Fruit fly (Drosophila melanogaster) whole organism, embryonic: ENCODE results near the gene IKKbeta.

Experiments used
- CG10321 ChIP-seq: fragments of 200-800 bp; sonication (Bioruptor generic); IDR thresholded peaks from 2 replicates; pipeline ENCODE4 v1.3.6; 2022; ENCODE audit warnings: missing biosample characterization, missing genetic modification characterization
- CG11247 ChIP-seq: fragments of 200-800 bp; sonication (Bioruptor generic); IDR thresholded peaks from 2 replicates; pipeline ENCODE4 v1.3.6; 2022; ENCODE audit warnings: missing biosample characterization, missing genetic modification characterization
- CG12219 ChIP-seq: fragments of 200-800 bp; sonication (Bioruptor generic); optimal IDR thresholded peaks from 3 replicates; lab custom pipeline; 2018; ENCODE audit warnings: missing biosample characterization, mild to moderate bottlenecking, missing genetic modification characterization
- CG14014 ChIP-seq: fragments of 200-800 bp; sonication (Bioruptor generic); IDR thresholded peaks from 2 replicates; pipeline ENCODE4 v1.3.6; 2022; ENCODE audit warnings: missing biosample characterization, missing genetic modification characterization
- CG16779 ChIP-seq: fragments of 200-800 bp; sonication (Bioruptor generic); IDR thresholded peaks from 2 replicates; pipeline ENCODE4 v1.3.6; 2022; ENCODE audit warnings: missing biosample characterization, missing genetic modification characterization
- CG18476 ChIP-seq: fragments of 200-800 bp; sonication (Bioruptor generic); optimal IDR thresholded peaks from 2 replicates; lab custom pipeline; 2016; ENCODE audit warnings: missing biosample characterization, mild to moderate bottlenecking, missing genetic modification characterization
- CG2116 ChIP-seq: fragments of 200-800 bp; sonication (Bioruptor generic); optimal IDR thresholded peaks from 3 replicates; lab custom pipeline; 2018; ENCODE audit warnings: missing biosample characterization, mild to moderate bottlenecking, missing genetic modification characterization
- CG2129 ChIP-seq: fragments of 200-800 bp; sonication (Bioruptor generic); IDR thresholded peaks from 2 replicates; pipeline ENCODE4 v1.3.6; 2022; ENCODE audit warnings: missing biosample characterization, missing genetic modification characterization; ENCODE audit not compliant: partially characterized antibody
- CG2712 ChIP-seq: fragments of 200-800 bp; optimal IDR thresholded peaks from 3 replicates; lab custom pipeline; 2019; ENCODE audit warnings: missing biosample characterization, mild to moderate bottlenecking, missing genetic modification characterization, moderate library complexity
- CG2875 ChIP-seq: fragments of 200-800 bp; sonication (Bioruptor generic); optimal IDR thresholded peaks from 2 replicates; lab custom pipeline; 2017; ENCODE audit warnings: missing biosample characterization, mild to moderate bottlenecking, missing genetic modification characterization, missing genetic modification reagents
- CG31224 ChIP-seq: fragments of 200-800 bp; sonication (Bioruptor generic); IDR thresholded peaks from 2 replicates; pipeline ENCODE4 v1.3.6; 2022; ENCODE audit warnings: missing biosample characterization, missing genetic modification characterization
- CG4360 ChIP-seq: fragments of 200-800 bp; sonication (Bioruptor generic); IDR thresholded peaks from 2 replicates; pipeline ENCODE4 v1.3.6; 2022; ENCODE audit warnings: missing biosample characterization, missing genetic modification characterization
- CG43689 ChIP-seq: fragments of 200-800 bp; sonication (Bioruptor generic); IDR thresholded peaks from 2 replicates; pipeline ENCODE4 v1.3.6; 2022; ENCODE audit warnings: missing biosample characterization, missing genetic modification characterization
- CG4730 ChIP-seq: fragments of 200-800 bp; sonication (Bioruptor generic); IDR thresholded peaks from 2 replicates; pipeline ENCODE4 v1.3.6; 2022; ENCODE audit warnings: missing biosample characterization, missing genetic modification characterization
- CG7357 ChIP-seq: fragments of 200-800 bp; sonication (Bioruptor generic); IDR thresholded peaks from 3 replicates; pipeline ENCODE4 v1.3.6; 2022; ENCODE audit warnings: missing biosample characterization, missing genetic modification characterization
- CG7556 ChIP-seq: fragments of 200-800 bp; sonication (Bioruptor generic); optimal IDR thresholded peaks from 2 replicates; lab custom pipeline; 2017; ENCODE audit warnings: missing biosample characterization, mild to moderate bottlenecking, missing genetic modification characterization
- CG7928 ChIP-seq: fragments of 200-800 bp; sonication (Bioruptor generic); optimal IDR thresholded peaks from 2 replicates; lab custom pipeline; 2017; ENCODE audit warnings: missing biosample characterization, mild to moderate bottlenecking, missing genetic modification characterization
- CG9876 ChIP-seq: fragments of 200-800 bp; sonication (Bioruptor generic); optimal IDR thresholded peaks from 2 replicates; lab custom pipeline; 2016; ENCODE audit warnings: missing biosample characterization, missing genetic modification characterization
- CHES-1-like ChIP-seq: fragments of 200-800 bp; sonication (Bioruptor generic); optimal IDR thresholded peaks from 2 replicates; lab custom pipeline; 2016; ENCODE audit warnings: missing biosample characterization, missing genetic modification characterization
- Chrac-16 ChIP-seq: fragments of 200-800 bp; sonication (Bioruptor generic); optimal IDR thresholded peaks from 3 replicates; lab custom pipeline; 2016; ENCODE audit warnings: missing biosample characterization, missing genetic modification characterization
- D19B ChIP-seq: fragments of 200-800 bp; sonication (Bioruptor generic); optimal IDR thresholded peaks from 2 replicates; lab custom pipeline; 2017; ENCODE audit warnings: missing biosample characterization, mild to moderate bottlenecking, missing genetic modification characterization
- Dek ChIP-seq: fragments of 200-800 bp; sonication (Bioruptor generic); optimal IDR thresholded peaks from 3 replicates; lab custom pipeline; 2019; ENCODE audit warnings: missing biosample characterization, mild to moderate bottlenecking, missing genetic modification characterization, moderate library complexity
- Dll ChIP-seq: fragments of 200-800 bp; sonication (Bioruptor generic); IDR thresholded peaks from 4 replicates; pipeline ENCODE4 v1.3.6; 2022; ENCODE audit warnings: missing biosample characterization, missing genetic modification characterization; ENCODE audit not compliant: partially characterized antibody
- HHEX ChIP-seq: fragments of 200-800 bp; sonication (Bioruptor generic); optimal IDR thresholded peaks from 3 replicates; lab custom pipeline; 2017; ENCODE audit warnings: missing biosample characterization, mild to moderate bottlenecking, missing genetic modification characterization, missing genetic modification reagents
- HLH3B ChIP-seq: fragments of 200-800 bp; sonication (Bioruptor generic); IDR thresholded peaks from 2 replicates; pipeline ENCODE4 v1.3.6; 2022; ENCODE audit warnings: missing biosample characterization, missing genetic modification characterization
- Hmr ChIP-seq: fragments of 200-800 bp; sonication (Bioruptor generic); optimal IDR thresholded peaks from 3 replicates; lab custom pipeline; 2017; ENCODE audit warnings: mild to moderate bottlenecking, missing biosample characterization, missing genetic modification reagents, missing genetic modification characterization
- Hr78 ChIP-seq, 2 experiments: fragments of 200-800 bp in 1 of 2; fragments of >200 bp in 1 of 2; sonication (Bioruptor generic) in 1 of 2; optimal IDR thresholded peaks; 2 replicates each; lab custom pipeline; 2017 to 2019; ENCODE audit warnings: missing biosample characterization in 2 of 2, missing genetic modification characterization in 2 of 2, mild to moderate bottlenecking in 1 of 2, moderate library complexity in 1 of 2
- Meics ChIP-seq: fragments of 200-800 bp; sonication (Bioruptor generic); optimal IDR thresholded peaks from 2 replicates; lab custom pipeline; 2017; ENCODE audit warnings: missing biosample characterization, mild to moderate bottlenecking, missing genetic modification characterization
- Nf-YC ChIP-seq: fragments of 200-800 bp; optimal IDR thresholded peaks from 3 replicates; lab custom pipeline; 2019; ENCODE audit warnings: missing biosample characterization, mild to moderate bottlenecking, missing genetic modification characterization, moderate library complexity
- YL-1 ChIP-seq: fragments of 200-800 bp; sonication (Bioruptor generic); optimal IDR thresholded peaks from 3 replicates; lab custom pipeline; 2017; ENCODE audit warnings: missing biosample characterization, mild to moderate bottlenecking, missing genetic modification characterization
- bowl ChIP-seq: fragments of 200-800 bp; sonication (Bioruptor generic); IDR thresholded peaks from 2 replicates; pipeline ENCODE4 v1.3.6; 2022; ENCODE audit warnings: missing biosample characterization, missing genetic modification characterization
- cg ChIP-seq: fragments of 200-800 bp; sonication (Bioruptor generic); optimal IDR thresholded peaks from 3 replicates; lab custom pipeline; 2019; ENCODE audit warnings: missing biosample characterization, mild to moderate bottlenecking, missing genetic modification characterization, moderate library complexity
- chm ChIP-seq: fragments of 200-800 bp; sonication (Bioruptor generic); IDR thresholded peaks from 2 replicates; pipeline ENCODE4 v1.3.6; 2022; ENCODE audit warnings: missing biosample characterization, missing genetic modification characterization
- disco-r ChIP-seq: fragments of 200-800 bp; sonication (Bioruptor generic); optimal IDR thresholded peaks from 2 replicates; lab custom pipeline; 2016; ENCODE audit warnings: missing biosample characterization, missing genetic modification characterization
- ems ChIP-seq: fragments of 200-800 bp; sonication (Bioruptor generic); optimal IDR thresholded peaks from 3 replicates; lab custom pipeline; 2016; ENCODE audit warnings: missing biosample characterization, missing genetic modification characterization
- esg ChIP-seq: fragments of 200-800 bp; sonication (Bioruptor generic); conservative IDR thresholded peaks from 2 replicates; pipeline ENCODE4 v1.3.6; 2022; ENCODE audit warnings: missing biosample characterization, missing genetic modification characterization
- fd102C ChIP-seq: fragments of 200-800 bp; sonication (Bioruptor generic); optimal IDR thresholded peaks from 2 replicates; lab custom pipeline; 2018; ENCODE audit warnings: missing biosample characterization, mild to moderate bottlenecking, missing genetic modification characterization, moderate library complexity
- fru ChIP-seq: fragments of >200 bp; optimal IDR thresholded peaks from 2 replicates; lab custom pipeline; 2017
- h ChIP-seq: fragments of >200 bp; optimal IDR thresholded peaks from 2 replicates; lab custom pipeline; 2017
- kni ChIP-seq: fragments of 200-800 bp; sonication (Bioruptor generic); optimal IDR thresholded peaks from 3 replicates; lab custom pipeline; 2017; ENCODE audit warnings: mild to moderate bottlenecking, missing biosample characterization, missing genetic modification reagents, missing genetic modification characterization
- nau ChIP-seq: fragments of 200-800 bp; sonication (Bioruptor generic); optimal IDR thresholded peaks from 3 replicates; lab custom pipeline; 2017; ENCODE audit warnings: missing biosample characterization, mild to moderate bottlenecking, missing genetic modification characterization, missing genetic modification reagents
- nerfin-2 ChIP-seq: fragments of 200-800 bp; sonication (Bioruptor generic); IDR thresholded peaks from 2 replicates; pipeline ENCODE4 v1.3.6; 2022; ENCODE audit warnings: missing biosample characterization, missing genetic modification characterization; ENCODE audit not compliant: partially characterized antibody
- oc ChIP-seq: fragments of 200-800 bp; sonication (Bioruptor generic); optimal IDR thresholded peaks from 2 replicates; lab custom pipeline; 2018; ENCODE audit warnings: missing biosample characterization, mild to moderate bottlenecking, missing genetic modification characterization, moderate library complexity
- pita ChIP-seq: fragments of 200-800 bp; sonication (Bioruptor generic); optimal IDR thresholded peaks from 2 replicates; lab custom pipeline; 2017; ENCODE audit warnings: missing biosample characterization, mild to moderate bottlenecking, missing genetic modification characterization
- prd ChIP-seq, 3 experiments: fragments of >200 bp in 2 of 3; fragments of 200-800 bp in 1 of 3; sonication (Bioruptor generic) in 1 of 3; optimal IDR thresholded peaks in 2 of 3; IDR thresholded peaks in 1 of 3; 2 replicates in 2 of 3; 3 replicates in 1 of 3; pipeline versions ENCODE4 v1.3.6 to Lab custom; 2017 to 2022; ENCODE audit warnings: missing biosample characterization in 1 of 3, missing genetic modification characterization in 1 of 3
- pzg ChIP-seq: fragments of 200-800 bp; sonication (Bioruptor generic); optimal IDR thresholded peaks from 3 replicates; lab custom pipeline; 2018; ENCODE audit warnings: missing biosample characterization, mild to moderate bottlenecking, missing genetic modification characterization, moderate library complexity
- shn ChIP-seq: fragments of 200-800 bp; sonication (Bioruptor generic); optimal IDR thresholded peaks from 3 replicates; lab custom pipeline; 2016; ENCODE audit warnings: missing biosample characterization, missing genetic modification characterization
- trem ChIP-seq: fragments of 200-800 bp; optimal IDR thresholded peaks from 3 replicates; lab custom pipeline; 2019; ENCODE audit warnings: missing biosample characterization, mild to moderate bottlenecking, missing genetic modification characterization, moderate library complexity
- vfl ChIP-seq: fragments of 200-800 bp; sonication (Bioruptor generic); optimal IDR thresholded peaks from 2 replicates; lab custom pipeline; 2016; ENCODE audit warnings: missing biosample characterization, missing genetic modification characterization

The IKKbeta gene

dm6 chr3R:16094011-16094729 is 44.9 kb upstream of the IKKbeta start (continued):
- TF ChIP-seq CG14014 (GFP tag; lab: Robert Waterston, UW) (no peak), nau (GFP tag; lab: Kevin White, UChicago) (peak; percentile 81), YL-1 (GFP tag; lab: Kevin White, UChicago) (peak; percentile 48), CG9876 (GFP tag; lab: Kevin White, UChicago) (no peak), cg (GFP tag; lab: Kevin White, UChicago) (peak; percentile 20), esg (GFP tag; lab: Robert Waterston, UW) (peak; percentile 48), pzg (no peak), Dll (GFP tag; lab: Robert Waterston, UW) (no peak), ems (GFP tag; lab: Kevin White, UChicago) (no peak), CG7556 (GFP tag; lab: Kevin White, UChicago) (peak; percentile 93), CG16779 (GFP tag; lab: Robert Waterston, UW) (no peak), CG11247 (GFP tag; lab: Robert Waterston, UW) (no peak), shn (peak; percentile 13), CG2129 (GFP tag; lab: Robert Waterston, UW) (no peak), CG12219 (GFP tag; lab: Kevin White, UChicago) (peak; percentile 32), chm (peak; percentile 38; the same call in 1 of the 2 replicates), CG7357 (GFP tag; lab: Robert Waterston, UW) (no peak), h (lab: Kevin White, UChicago) (no peak), CG2712 (tag; lab: Kevin White, UChicago) (peak; percentile 89), Hr78 (GFP tag; optimal IDR thresholded peaks at IDR 0.05; lab: Kevin White, UChicago) (peak in 1 of 2 experiments; percentile 73), Nf-YC (tag; lab: Kevin White, UChicago) (peak; percentile 49), Hmr (GFP tag; lab: Kevin White, UChicago) (peak; percentile 22), trem (tag; lab: Kevin White, UChicago) (peak; percentile 61), nerfin-2 (GFP tag; lab: Robert Waterston, UW) (no peak), vfl (GFP tag; lab: Kevin White, UChicago) (no peak), CG4360 (peak; percentile 82), CG43689 (GFP tag; lab: Robert Waterston, UW) (no peak), fru (no peak), bowl (GFP tag; lab: Robert Waterston, UW) (no peak), oc (peak; percentile 49), disco-r (no peak), CG31224 (GFP tag; lab: Robert Waterston, UW) (no peak), CG4730 (0 out of 2 replicates have a peak, but pooled peaks have one; percentile 25), HLH3B (GFP tag; lab: Robert Waterston, UW) (peak; percentile 7; the same call in 1 of the 2 replicates), Chrac-16 (GFP tag; lab: Kevin White, UChicago) (peak; percentile 58), Meics (GFP tag; lab: Kevin White, UChicago) (peak; percentile 51), Dek (tag; lab: Kevin White, UChicago) (peak; percentile 54), fd102C (no peak), kni (peak; percentile 56), CG2875 (peak; percentile 80), CG18476 (GFP tag; lab: Kevin White, UChicago) (peak; percentile 63), CG10321 (no peak), CG2116 (GFP tag; lab: Kevin White, UChicago) (peak; percentile 38), D19B (GFP tag; lab: Kevin White, UChicago) (peak; percentile 93), CG7928 (GFP tag; lab: Kevin White, UChicago) (no peak), prd (optimal IDR thresholded peaks at IDR 0.05; lab: Kevin White, UChicago) (no peak), prd (GFP tag; IDR thresholded peaks at IDR 0.05; lab: Robert Waterston, UW) (peak; percentile 71; the same call in 2 of the 3 replicates), pita (no peak), CHES-1-like (no peak), HHEX (GFP tag; lab: Kevin White, UChicago) (peak; percentile 70)
